Worm (Caenorhabditis elegans): ENCODE measurements around the gene F35E8.9.
A peak's percentile ranks its signal among the peaks of the same experiment; 100 is the strongest.

F35E8.9 gene

DNA sequence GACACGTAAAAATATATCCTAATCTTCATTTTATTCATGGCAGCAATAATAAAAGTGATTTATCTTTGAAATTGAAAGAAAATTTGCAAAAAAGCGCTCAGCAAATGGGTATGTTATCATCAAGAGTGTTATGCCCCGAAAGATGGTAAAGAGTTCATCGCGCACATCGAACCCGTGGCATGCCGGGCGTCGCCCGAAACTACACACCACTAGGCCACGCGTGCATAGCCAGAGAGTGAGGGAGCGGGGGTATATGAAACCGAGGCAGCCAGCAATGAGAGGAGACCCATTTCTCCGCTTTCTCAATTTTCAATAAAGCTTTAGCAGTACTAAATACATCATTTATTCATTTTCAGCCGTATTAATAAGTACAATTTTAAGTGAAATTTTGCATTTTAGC is 43.6 kb downstream of the F35E8.9 start (continued):
- peak; percentile 94 to 98 for TF ChIP-seq rec-8 (tag; optimal IDR thresholded peaks at IDR 0.05)
- TF ChIP-seq efl-1 (GFP tag; optimal IDR thresholded peaks at IDR 0.05), result peak; percentile 34
- 0 out of 2 replicates have a peak, but pooled peaks have one; percentile 46 for TF ChIP-seq hlh-26 (GFP tag; conservative IDR thresholded peaks at IDR 0.05)
- TF ChIP-seq snpc-3.4 (tag; optimal IDR thresholded peaks at IDR 0.05), result peak; percentile 93
- TF ChIP-seq cebp-1 (GFP tag; IDR thresholded peaks at IDR 0.05), result peak; percentile 68; the same call in 1 of the 2 replicates
- peak; percentile 90 for TF ChIP-seq cebp-1 (tag; optimal IDR thresholded peaks at IDR 0.05)
- peak; percentile 91 for TF ChIP-seq sea-2 (GFP tag; IDR thresholded peaks at IDR 0.05)
- TF ChIP-seq hmg-1.2 (GFP tag; IDR thresholded peaks at IDR 0.05), result peak; percentile 87
- peak; percentile 91 for TF ChIP-seq nhr-27 (tag; optimal IDR thresholded peaks at IDR 0.05)
- TF ChIP-seq sptf-2 (GFP tag; optimal IDR thresholded peaks at IDR 0.05), result peak; percentile 91
- TF ChIP-seq ccch-3 (GFP tag; optimal IDR thresholded peaks at IDR 0.05), result peak; percentile 70
- TF ChIP-seq sdz-38 (tag; optimal IDR thresholded peaks at IDR 0.05), result no peak
- TF ChIP-seq F10E7.11 (tag; optimal IDR thresholded peaks at IDR 0.05), result peak; percentile 97
- TF ChIP-seq ama-1 (optimal IDR thresholded peaks at IDR 0.05), result no peak
- peak; percentile 93 to 96 for TF ChIP-seq ama-1 (GFP tag; optimal IDR thresholded peaks at IDR 0.05)
- peak; percentile 98 for TF ChIP-seq zim-3 (tag; optimal IDR thresholded peaks at IDR 0.05)
- peak; percentile 84 for TF ChIP-seq lin-54 (GFP tag; optimal IDR thresholded peaks at IDR 0.05)
- peak; percentile 97 for TF ChIP-seq mxl-1 (tag; optimal IDR thresholded peaks at IDR 0.05)
- peak; percentile 91 for TF ChIP-seq pbrm-1 (GFP tag; IDR thresholded peaks at IDR 0.05)
- peak; percentile 98 for TF ChIP-seq die-1 (tag; optimal IDR thresholded peaks at IDR 0.05)
- no peak for TF ChIP-seq F39B2.1 (GFP tag; IDR thresholded peaks at IDR 0.05)
- TF ChIP-seq F57C9.4 (tag; optimal IDR thresholded peaks at IDR 0.05), result peak; percentile 74
- TF ChIP-seq egl-18 (GFP tag; IDR thresholded peaks at IDR 0.05), result peak; percentile 83; the same call in 1 of the 2 replicates
- TF ChIP-seq akir-1 (GFP tag; optimal IDR thresholded peaks at IDR 0.05), result peak; percentile 41
- peak; percentile 99 for TF ChIP-seq B0261.1 (tag; optimal IDR thresholded peaks at IDR 0.05)
- TF ChIP-seq tbx-9 (tag; optimal IDR thresholded peaks at IDR 0.05; ENCODE audit: borderline replicate concordance), result peak; percentile 96
- TF ChIP-seq snpc-1.1 (tag; optimal IDR thresholded peaks at IDR 0.05; ENCODE audit: insufficient read depth), result peak; percentile 83
- peak; percentile 79 for TF ChIP-seq ztf-3 (GFP tag; optimal IDR thresholded peaks at IDR 0.05)
- peak; percentile 71 for TF ChIP-seq lsl-1 (GFP tag; optimal IDR thresholded peaks at IDR 0.05)
- TF ChIP-seq ets-4 (GFP tag; optimal IDR thresholded peaks at IDR 0.05), result peak; percentile 90
- TF ChIP-seq dpff-1 (tag; optimal IDR thresholded peaks at IDR 0.05), result peak; percentile 79
- TF ChIP-seq B0019.2 (GFP tag; conservative IDR thresholded peaks at IDR 0.05), result 0 out of 2 replicates have a peak, but pooled peaks have one; percentile 36
- peak; percentile 89 for TF ChIP-seq let-526 (GFP tag; IDR thresholded peaks at IDR 0.05)
- 0 out of 2 replicates have a peak, but pooled peaks have one; percentile 85 for TF ChIP-seq ceh-58 (GFP tag; IDR thresholded peaks at IDR 0.05)
- peak; percentile 85 for TF ChIP-seq attf-6 (GFP tag; IDR thresholded peaks at IDR 0.05)
- TF ChIP-seq T07F8.4 (tag; optimal IDR thresholded peaks at IDR 0.05), result peak; percentile 88
- TF ChIP-seq ceh-100 (GFP tag; IDR thresholded peaks at IDR 0.05), result peak; percentile 81
- peak; percentile 12 for TF ChIP-seq xnd-1 (tag; optimal IDR thresholded peaks at IDR 0.05)
- TF ChIP-seq nhr-80 (tag; optimal IDR thresholded peaks at IDR 0.05), result peak; percentile 65
- peak; percentile 81 for TF ChIP-seq Y53G8AR.9 (GFP tag; conservative IDR thresholded peaks at IDR 0.05)
- peak; percentile 81 for TF ChIP-seq madf-6 (GFP tag; IDR thresholded peaks at IDR 0.05)
- TF ChIP-seq rpc-1 (optimal IDR thresholded peaks at IDR 0.05), result peak; percentile 98
- peak; percentile 99 for TF ChIP-seq rpc-1 (tag; optimal IDR thresholded peaks at IDR 0.05)
- TF ChIP-seq ceh-91 (GFP tag; IDR thresholded peaks at IDR 0.05), result peak; percentile 71
- peak; percentile 86 for TF ChIP-seq nhr-179 (tag; optimal IDR thresholded peaks at IDR 0.05)
- TF ChIP-seq nfyb-1 (GFP tag; IDR thresholded peaks at IDR 0.05), result peak; percentile 94
- peak; percentile 87 for TF ChIP-seq D2030.7 (GFP tag; IDR thresholded peaks at IDR 0.05)
- TF ChIP-seq ztf-28 (GFP tag; IDR thresholded peaks at IDR 0.05), result peak; percentile 86; the same call in 1 of the 2 replicates
- no peak for TF ChIP-seq Y67H2A.10 (GFP tag; conservative IDR thresholded peaks at IDR 0.05)

Measured in whole organism, young adult.